Worm (Caenorhabditis elegans) whole organism, late embryonic: ENCODE data around the gene clec-143.

ENCODE experiments used
- C08G9.2 ChIP-seq: sonication (generic microtip); optimal IDR thresholded peaks from 2 replicates; lab custom pipeline; 2016; ENCODE audit warnings: mild to moderate bottlenecking, missing genetic modification characterization, moderate library complexity, missing compliant biosample characterization
- F13H6.1 ChIP-seq: sonication (generic microtip); optimal IDR thresholded peaks from 2 replicates; lab custom pipeline; 2016; ENCODE audit warnings: missing genetic modification characterization, missing compliant biosample characterization
- Y22D7AL.16 ChIP-seq: sonication (generic microtip); optimal IDR thresholded peaks from 2 replicates; lab custom pipeline; 2016; ENCODE audit warnings: missing genetic modification characterization, missing compliant biosample characterization
- ceh-14 ChIP-seq: sonication (generic microtip); optimal IDR thresholded peaks from 2 replicates; lab custom pipeline; 2016; ENCODE audit warnings: missing genotype, missing genetic modification characterization, missing compliant biosample characterization
- ceh-2 ChIP-seq: sonication (generic microtip); optimal IDR thresholded peaks from 2 replicates; lab custom pipeline; 2016; ENCODE audit warnings: missing genotype, missing genetic modification characterization, missing compliant biosample characterization
- ceh-22 ChIP-seq: sonication (generic microtip); optimal IDR thresholded peaks from 2 replicates; lab custom pipeline; 2017; ENCODE audit warnings: missing biosample characterization, missing genetic modification characterization
- ceh-34 ChIP-seq: sonication (generic microtip); optimal IDR thresholded peaks from 2 replicates; lab custom pipeline; 2016; ENCODE audit warnings: mild to moderate bottlenecking, missing genetic modification characterization, missing compliant biosample characterization
- ceh-9 ChIP-seq: sonication (generic microtip); optimal IDR thresholded peaks from 2 replicates; lab custom pipeline; 2016; ENCODE audit warnings: mild to moderate bottlenecking, missing genetic modification characterization, inconsistent platforms, missing compliant biosample characterization
- che-1 ChIP-seq: sonication (generic microtip); optimal IDR thresholded peaks from 2 replicates; lab custom pipeline; 2016; ENCODE audit warnings: mild to moderate bottlenecking, missing genetic modification characterization, missing compliant biosample characterization
- dve-1 ChIP-seq: sonication (generic microtip); optimal IDR thresholded peaks from 2 replicates; lab custom pipeline; 2017; ENCODE audit warnings: antibody characterized with exemption, mild to moderate bottlenecking, missing genetic modification characterization, missing compliant biosample characterization
- elt-4 ChIP-seq: sonication (generic microtip); optimal IDR thresholded peaks from 2 replicates; lab custom pipeline; 2016; ENCODE audit warnings: missing genetic modification characterization, missing compliant biosample characterization
- ets-4 ChIP-seq: sonication (generic microtip); optimal IDR thresholded peaks from 2 replicates; lab custom pipeline; 2016; ENCODE audit warnings: missing genetic modification characterization, missing compliant biosample characterization
- eyg-1 ChIP-seq: sonication (generic microtip); optimal IDR thresholded peaks from 2 replicates; lab custom pipeline; 2016; ENCODE audit warnings: missing genotype, missing genetic modification characterization, missing compliant biosample characterization
- fkh-10 ChIP-seq: fragments of 150-350 bp; optimal IDR thresholded peaks from 2 replicates; lab custom pipeline; 2014; ENCODE audit warnings: missing biosample characterization, missing genetic modification reagents, missing genetic modification characterization
- nfya-1 ChIP-seq: sonication (generic microtip); optimal IDR thresholded peaks from 2 replicates; lab custom pipeline; 2017; ENCODE audit warnings: missing genetic modification characterization, mild to moderate bottlenecking, missing compliant biosample characterization, antibody characterized with exemption, moderate library complexity
- pag-3 ChIP-seq: sonication (generic microtip); optimal IDR thresholded peaks from 2 replicates; lab custom pipeline; 2016; ENCODE audit warnings: missing compliant biosample characterization, missing genetic modification characterization, borderline replicate concordance
- pha-4 ChIP-seq: fragments of 150-350 bp; optimal IDR thresholded peaks from 2 replicates; lab custom pipeline; 2018; ENCODE audit warnings: missing biosample characterization, missing genetic modification reagents, missing genetic modification characterization
- pros-1 ChIP-seq: fragments of 150-350 bp; optimal IDR thresholded peaks from 2 replicates; lab custom pipeline; 2014; ENCODE audit warnings: missing biosample characterization, missing genetic modification reagents, missing genetic modification characterization
- tbx-7 ChIP-seq: sonication (generic microtip); optimal IDR thresholded peaks from 2 replicates; lab custom pipeline; 2016; ENCODE audit warnings: missing genotype, missing genetic modification characterization, missing compliant biosample characterization
- unc-3 ChIP-seq, 2 experiments: fragments of 200-800 bp in 1 of 2; sonication (Bioruptor generic) in 1 of 2; sonication (generic microtip) in 1 of 2; conservative IDR thresholded peaks in 1 of 2; optimal IDR thresholded peaks in 1 of 2; 2 replicates each; pipeline versions ENCODE4 v1.3.6 to Lab custom; 2016 to 2022; ENCODE audit warnings: missing compliant biosample characterization in 2 of 2, missing genetic modification characterization in 2 of 2, missing genetic modification reagents in 1 of 2
- unc-55 ChIP-seq: sonication (generic microtip); optimal IDR thresholded peaks from 2 replicates; lab custom pipeline; 2017; ENCODE audit warnings: missing biosample characterization, missing genetic modification reagents, missing genetic modification characterization
- unc-86 ChIP-seq: sonication (generic microtip); optimal IDR thresholded peaks from 2 replicates; lab custom pipeline; 2016; ENCODE audit warnings: missing genetic modification characterization, missing compliant biosample characterization
- zip-5 ChIP-seq: sonication (generic microtip); optimal IDR thresholded peaks from 2 replicates; lab custom pipeline; 2016; ENCODE audit warnings: missing genetic modification characterization, missing compliant biosample characterization

clec-143 gene

ce11 chrII:10437840-10438239 is 32.3 kb downstream of the clec-143 start:
- TF ChIP-seq tbx-7 (tag; lab: Kevin White, UChicago) (no peak), pros-1 (no peak), ceh-22 (tag; lab: Kevin White, UChicago) (no peak), zip-5 (tag; lab: Kevin White, UChicago) (no peak), pag-3 (tag; lab: Kevin White, UChicago) (no peak), C08G9.2 (no peak), unc-3 (GFP tag; conservative IDR thresholded peaks at IDR 0.05; lab: Robert Waterston, UW) (no peak), unc-3 (tag; optimal IDR thresholded peaks at IDR 0.05; lab: Kevin White, UChicago) (no peak), nfya-1 (tag; lab: Kevin White, UChicago) (no peak), fkh-10 (GFP tag; lab: Kevin White, UChicago) (no peak)

ce11 chrII:10435836-10436235 is 34.3 kb downstream of the clec-143 start, which contains the start of gene cut-4:
cut-4 (plus strand) TSS chrII:10436136.
- TF ChIP-seq eyg-1 (tag; lab: Kevin White, UChicago) (no peak), ets-4 (tag; lab: Kevin White, UChicago) (no peak), tbx-7 (tag; lab: Kevin White, UChicago) (no peak), dve-1 (no peak), F13H6.1 (tag; lab: Kevin White, UChicago) (no peak), ceh-34 (tag; lab: Kevin White, UChicago) (no peak), che-1 (no peak)

ce11 chrII:10421941-10422340 is 48.2 kb downstream of the clec-143 start, which contains the start of gene frpr-21:
frpr-21 (minus strand) TSS chrII:10422041.
- TF ChIP-seq unc-55 (GFP tag; lab: Kevin White, UChicago) (no peak), ceh-9 (tag; lab: Kevin White, UChicago) (no peak), unc-86 (tag; lab: Kevin White, UChicago) (no peak), pha-4 (no peak), elt-4 (tag; lab: Kevin White, UChicago) (no peak), ceh-2 (tag; lab: Kevin White, UChicago) (no peak), ceh-14 (tag; lab: Kevin White, UChicago) (no peak), Y22D7AL.16 (tag; lab: Kevin White, UChicago) (no peak)
